In genomic region chrII:12053486-12053885, ce11 we compare ENCODE assay signal across 7 worm cellular contexts.
TF ChIP-seq lines count a peak whose summit lies in the region.

No protein-coding gene starts in this region.

TF ChIP-seq in whole organism, L1 larva, 84 proteins besides CTCF, POLR2A, EP300 and RAD21 (continues in another document):
- no peak for TF ChIP-seq rnt-1 (tag; optimal IDR thresholded peaks at IDR 0.05; lab: Kevin White, UChicago)
- TF ChIP-seq mef-2 (tag; optimal IDR thresholded peaks at IDR 0.05; lab: Kevin White, UChicago): no peak
- peak; percentile 28 for TF ChIP-seq nhr-20 (tag; optimal IDR thresholded peaks at IDR 0.05; lab: Kevin White, UChicago)
- TF ChIP-seq nhr-71 (tag; optimal IDR thresholded peaks at IDR 0.05; lab: Kevin White, UChicago): peak; percentile 27
- no peak for TF ChIP-seq C16A3.4 (tag; optimal IDR thresholded peaks at IDR 0.05; lab: Kevin White, UChicago)
- peak in 1 of 2 experiments; percentile 31 for TF ChIP-seq lsy-2 (tag; optimal IDR thresholded peaks at IDR 0.05; lab: Kevin White, UChicago)
- peak in 4 of 6 experiments; percentile 76 to 95 (median 88) for TF ChIP-seq elt-3 (tag; optimal IDR thresholded peaks at IDR 0.05; lab: Kevin White, UChicago)
- TF ChIP-seq vab-15 (tag; optimal IDR thresholded peaks at IDR 0.05; lab: Kevin White, UChicago): peak; percentile 68
- peak; percentile 67 for TF ChIP-seq lin-14 (GFP tag; optimal IDR thresholded peaks at IDR 0.05; lab: Kevin White, UChicago)
- peak; percentile 58 for TF ChIP-seq blmp-1 (tag; optimal IDR thresholded peaks at IDR 0.05; lab: Kevin White, UChicago)
- TF ChIP-seq lin-35 (GFP tag; optimal IDR thresholded peaks at IDR 0.05; lab: Kevin White, UChicago): peak in 1 of 2 experiments; percentile 38
- TF ChIP-seq ceh-90 (tag; optimal IDR thresholded peaks at IDR 0.05; lab: Kevin White, UChicago): no peak
- peak; percentile 81 for TF ChIP-seq nhr-85 (tag; lab: Kevin White, UChicago)

TF ChIP-seq in whole organism, L2 larva, 48 proteins besides CTCF, POLR2A, EP300 and RAD21 (continues in another document):
- TF ChIP-seq skn-1 (tag; optimal IDR thresholded peaks at IDR 0.05; lab: Kevin White, UChicago) (no peak), sma-9 (GFP tag; optimal IDR thresholded peaks at IDR 0.05; lab: Kevin White, UChicago) (peak; percentile 8), sma-9 (tag; optimal IDR thresholded peaks at IDR 0.05; lab: Kevin White, UChicago) (no peak), ama-1 (optimal IDR thresholded peaks at IDR 0.05; lab: Kevin White, UChicago) (peak; percentile 45), elt-1 (tag; optimal IDR thresholded peaks at IDR 0.05; lab: Kevin White, UChicago) (no peak), sem-4 (tag; optimal IDR thresholded peaks at IDR 0.05; lab: Kevin White, UChicago) (no peak), dmd-4 (tag; optimal IDR thresholded peaks at IDR 0.05; lab: Kevin White, UChicago) (no peak), ZK546.5 (tag; optimal IDR thresholded peaks at IDR 0.05; lab: Kevin White, UChicago) (no peak), ztf-1 (GFP tag; conservative IDR thresholded peaks at IDR 0.05; lab: Robert Waterston, UW) (no peak), R02D3.7 (tag; optimal IDR thresholded peaks at IDR 0.05; lab: Kevin White, UChicago) (no peak), ztf-11 (tag; optimal IDR thresholded peaks at IDR 0.05; lab: Kevin White, UChicago) (no peak), unc-55 (GFP tag; optimal IDR thresholded peaks at IDR 0.05; lab: Kevin White, UChicago) (no peak), gmeb-1 (tag; optimal IDR thresholded peaks at IDR 0.05; lab: Kevin White, UChicago) (no peak), nhr-129 (tag; optimal IDR thresholded peaks at IDR 0.05; lab: Kevin White, UChicago) (peak; percentile 49)

TF ChIP-seq in whole organism, L3 larva, 47 proteins besides CTCF, POLR2A, EP300 and RAD21 (continues in another document):
- TF ChIP-seq nhr-43 (tag; optimal IDR thresholded peaks at IDR 0.05; lab: Kevin White, UChicago; ENCODE audit: poor library complexity, severe bottlenecking): peak; percentile 33
- no peak for TF ChIP-seq elt-1 (tag; optimal IDR thresholded peaks at IDR 0.05; lab: Kevin White, UChicago)
- no peak for TF ChIP-seq fos-1 (tag; optimal IDR thresholded peaks at IDR 0.05; lab: Kevin White, UChicago)
- TF ChIP-seq ztf-11 (tag; optimal IDR thresholded peaks at IDR 0.05; lab: Kevin White, UChicago): no peak
- no peak for TF ChIP-seq fkh-10 (GFP tag; optimal IDR thresholded peaks at IDR 0.05; lab: Kevin White, UChicago)
- TF ChIP-seq ceh-82 (tag; optimal IDR thresholded peaks at IDR 0.05; lab: Kevin White, UChicago): no peak
- no peak for TF ChIP-seq ztf-4 (tag; optimal IDR thresholded peaks at IDR 0.05; lab: Kevin White, UChicago)
- TF ChIP-seq elt-3 (tag; optimal IDR thresholded peaks at IDR 0.05; lab: Kevin White, UChicago): peak in 2 of 3 experiments; percentile 40 to 85
- peak; percentile 70 for TF ChIP-seq nhr-23 (tag; optimal IDR thresholded peaks at IDR 0.05; lab: Kevin White, UChicago)
- TF ChIP-seq elt-2 (tag; optimal IDR thresholded peaks at IDR 0.05; lab: Kevin White, UChicago): no peak
- no peak for TF ChIP-seq nhr-12 (tag; optimal IDR thresholded peaks at IDR 0.05; lab: Kevin White, UChicago)
- TF ChIP-seq egl-27 (tag; optimal IDR thresholded peaks at IDR 0.05; lab: Kevin White, UChicago): no peak
- no peak for TF ChIP-seq lin-39 (tag; optimal IDR thresholded peaks at IDR 0.05; lab: Kevin White, UChicago)
- no peak for TF ChIP-seq nhr-237 (tag; optimal IDR thresholded peaks at IDR 0.05; lab: Kevin White, UChicago)

TF ChIP-seq in whole organism, L4 larva, 104 proteins besides CTCF, POLR2A, EP300 and RAD21 (continues in another document):
- TF ChIP-seq unc-130 (GFP tag; optimal IDR thresholded peaks at IDR 0.05; lab: Kevin White, UChicago) (no peak), Y75B8A.6 (GFP tag; IDR thresholded peaks at IDR 0.05; lab: Robert Waterston, UW) (no peak), ceh-44 (GFP tag; IDR thresholded peaks at IDR 0.05; lab: Robert Waterston, UW) (no peak), mdl-1 (tag; optimal IDR thresholded peaks at IDR 0.05; lab: Kevin White, UChicago) (peak; percentile 35 to 77), lin-39 (tag; optimal IDR thresholded peaks at IDR 0.05; lab: Kevin White, UChicago) (no peak), dmd-6 (GFP tag; IDR thresholded peaks at IDR 0.05; lab: Robert Waterston, UW) (no peak), nhr-77 (tag; optimal IDR thresholded peaks at IDR 0.05; lab: Kevin White, UChicago) (no peak), ztf-11 (tag; optimal IDR thresholded peaks at IDR 0.05; lab: Kevin White, UChicago) (no peak), dmd-8 (GFP tag; IDR thresholded peaks at IDR 0.05; lab: Robert Waterston, UW) (no peak), ceh-32 (tag; optimal IDR thresholded peaks at IDR 0.05; lab: Kevin White, UChicago; ENCODE audit: poor library complexity) (no peak), lim-7 (GFP tag; IDR thresholded peaks at IDR 0.05; lab: Robert Waterston, UW) (no peak), unc-62 (GFP tag; optimal IDR thresholded peaks at IDR 0.05 in 1 of 2; lab: Kevin White, UChicago) (peak in 1 of 2 experiments; percentile 58), unc-62 (tag; optimal IDR thresholded peaks at IDR 0.05; lab: Kevin White, UChicago) (no peak), saeg-2 (GFP tag; IDR thresholded peaks at IDR 0.05; lab: Robert Waterston, UW) (no peak)

TF ChIP-seq in whole organism, late embryonic, 69 proteins besides CTCF, POLR2A, EP300 and RAD21:
- TF ChIP-seq mec-3 (tag; optimal IDR thresholded peaks at IDR 0.05; lab: Kevin White, UChicago; ENCODE audit: borderline replicate concordance): no peak
- TF ChIP-seq elt-2 (tag; optimal IDR thresholded peaks at IDR 0.05; lab: Kevin White, UChicago): peak; percentile 9

TF ChIP-seq in whole organism, mixed stage, embryonic, 35 proteins besides CTCF, POLR2A, EP300 and RAD21:
- TF ChIP-seq elt-3 (tag; optimal IDR thresholded peaks at IDR 0.05; lab: Kevin White, UChicago) (peak; percentile 74), unc-120 (tag; optimal IDR thresholded peaks at IDR 0.05; lab: Kevin White, UChicago; ENCODE audit: poor library complexity, severe bottlenecking) (no peak)
TF ChIP-seq in whole organism, mixed stage, embryonic: peak in this region for 1.

TF ChIP-seq in whole organism, young adult, 124 proteins besides CTCF, POLR2A, EP300 and RAD21:
- TF ChIP-seq nhr-80 (tag; optimal IDR thresholded peaks at IDR 0.05; lab: Kevin White, UChicago): peak; percentile 25
- no peak for TF ChIP-seq snpc-1.3 (tag; optimal IDR thresholded peaks at IDR 0.05; lab: Kevin White, UChicago; ENCODE audit: insufficient read depth)
- TF ChIP-seq ztf-18 (tag; optimal IDR thresholded peaks at IDR 0.05; lab: Kevin White, UChicago): no peak
- TF ChIP-seq nfyb-1 (GFP tag; IDR thresholded peaks at IDR 0.05; lab: Robert Waterston, UW): no peak
- TF ChIP-seq B0019.2 (GFP tag; conservative IDR thresholded peaks at IDR 0.05; lab: Robert Waterston, UW): no peak
- no peak for TF ChIP-seq fkh-3 (tag; optimal IDR thresholded peaks at IDR 0.05; lab: Kevin White, UChicago)
- no peak for TF ChIP-seq F39B2.1 (GFP tag; IDR thresholded peaks at IDR 0.05; lab: Robert Waterston, UW)
- TF ChIP-seq let-607 (tag; optimal IDR thresholded peaks at IDR 0.05; lab: Kevin White, UChicago): peak in 1 of 2 experiments; percentile 17
- TF ChIP-seq F33H1.4 (GFP tag; IDR thresholded peaks at IDR 0.05; lab: Robert Waterston, UW): no peak
- TF ChIP-seq atf-7 (tag; optimal IDR thresholded peaks at IDR 0.05; lab: Kevin White, UChicago): no peak
- peak; percentile 5 for TF ChIP-seq ama-1 (optimal IDR thresholded peaks at IDR 0.05; lab: Kevin White, UChicago)
- TF ChIP-seq ama-1 (GFP tag; optimal IDR thresholded peaks at IDR 0.05; lab: Kevin White, UChicago): no peak
- no peak for TF ChIP-seq tbp1 (GFP tag; optimal IDR thresholded peaks at IDR 0.05; lab: Kevin White, UChicago)
- TF ChIP-seq K12H6.12 (tag; optimal IDR thresholded peaks at IDR 0.05; lab: Kevin White, UChicago): no peak
- no peak for TF ChIP-seq unc-130 (GFP tag; optimal IDR thresholded peaks at IDR 0.05; lab: Kevin White, UChicago)
- TF ChIP-seq hsf-1 (GFP tag; IDR thresholded peaks at IDR 0.05; lab: Robert Waterston, UW): no peak
- no peak for TF ChIP-seq hlh-26 (GFP tag; conservative IDR thresholded peaks at IDR 0.05; lab: Robert Waterston, UW)
- TF ChIP-seq ceh-79 (tag; optimal IDR thresholded peaks at IDR 0.05; lab: Kevin White, UChicago): no peak
- TF ChIP-seq rpc-1 (optimal IDR thresholded peaks at IDR 0.05; lab: Kevin White, UChicago): no peak
- TF ChIP-seq rpc-1 (tag; optimal IDR thresholded peaks at IDR 0.05; lab: Kevin White, UChicago): no peak
- no peak for TF ChIP-seq sdz-38 (tag; optimal IDR thresholded peaks at IDR 0.05; lab: Kevin White, UChicago)
- no peak for TF ChIP-seq cebp-1 (GFP tag; IDR thresholded peaks at IDR 0.05; lab: Robert Waterston, UW)
- peak; percentile 32 for TF ChIP-seq cebp-1 (tag; optimal IDR thresholded peaks at IDR 0.05; lab: Kevin White, UChicago)
- TF ChIP-seq T26A5.8 (tag; optimal IDR thresholded peaks at IDR 0.05; lab: Kevin White, UChicago): no peak
- no peak for TF ChIP-seq attf-5 (GFP tag; optimal IDR thresholded peaks at IDR 0.05; lab: Kevin White, UChicago)
TF ChIP-seq in whole organism, young adult: peak in this region for 4.
